Fruit fly (Drosophila melanogaster): ENCODE results near the gene alph.

dm6 chr3R:29583299-29583698, 8.3 kb upstream of the alph start:
- TF ChIP-seq Chrac-16 (GFP tag; optimal IDR thresholded peaks at IDR 0.05) (no peak), en (GFP tag; optimal IDR thresholded peaks at IDR 0.05) (no peak), Atf3 (GFP tag; optimal IDR thresholded peaks at IDR 0.05) (no peak), ab (GFP tag; optimal IDR thresholded peaks at IDR 0.05) (no peak), grau (tag; optimal IDR thresholded peaks at IDR 0.05) (no peak), Sox102F (GFP tag; optimal IDR thresholded peaks at IDR 0.05) (no peak), Xrp1 (GFP tag; IDR thresholded peaks at IDR 0.05) (no peak), emc (GFP tag; optimal IDR thresholded peaks at IDR 0.05) (no peak), NfI (GFP tag; optimal IDR thresholded peaks at IDR 0.05) (no peak), dmrt11E (tag; optimal IDR thresholded peaks at IDR 0.05) (no peak), CG14050 (GFP tag; IDR thresholded peaks at IDR 0.05) (no peak), az2 (GFP tag; optimal IDR thresholded peaks at IDR 0.05) (no peak), fu2 (GFP tag; optimal IDR thresholded peaks at IDR 0.05) (no peak), CG9797 (GFP tag; optimal IDR thresholded peaks at IDR 0.05) (no peak)

Data from whole organism, embryonic.